Worm (Caenorhabditis elegans) whole organism, young adult: ENCODE data around the gene C55A6.11.

Source experiments
- B0336.3 ChIP-seq: fragments of 200-800 bp; sonication (Bioruptor generic); IDR thresholded peaks from 2 replicates; pipeline ENCODE4 v1.3.6; 2022; ENCODE audit warnings: missing genetic modification characterization, missing compliant biosample characterization
- F23B12.7 ChIP-seq: sonication (generic microtip); optimal IDR thresholded peaks from 2 replicates; lab custom pipeline; 2017; ENCODE audit warnings: missing genetic modification characterization, mild to moderate bottlenecking, missing compliant biosample characterization, antibody characterized with exemption, moderate library complexity; ENCODE audit not compliant: insufficient read depth
- K11D2.4 ChIP-seq: fragments of 200-800 bp; sonication (Bioruptor generic); IDR thresholded peaks from 2 replicates; pipeline ENCODE4 v1.3.6; 2022; ENCODE audit warnings: missing genetic modification reagents, missing genetic modification characterization, missing compliant biosample characterization
- T07F8.4 ChIP-seq: sonication (generic microtip); optimal IDR thresholded peaks from 2 replicates; lab custom pipeline; 2016; ENCODE audit warnings: mild to moderate bottlenecking, missing genetic modification characterization, moderate library complexity, missing compliant biosample characterization
- Y56A3A.18 ChIP-seq: fragments of 200-800 bp; sonication (Bioruptor generic); IDR thresholded peaks from 2 replicates; pipeline ENCODE4 v1.3.6; 2022; ENCODE audit warnings: missing genetic modification reagents, missing genetic modification characterization, missing compliant biosample characterization
- Y67H2A.10 ChIP-seq: fragments of 200-800 bp; sonication (Bioruptor generic); conservative IDR thresholded peaks from 2 replicates; pipeline ENCODE4 v1.3.6; 2022; ENCODE audit warnings: missing genetic modification reagents, missing genetic modification characterization, missing compliant biosample characterization
- akir-1 ChIP-seq: fragments of 200-800 bp; sonication (Bioruptor generic); optimal IDR thresholded peaks from 2 replicates; lab custom pipeline; 2018; ENCODE audit warnings: mild to moderate bottlenecking, missing genetic modification characterization, moderate library complexity, missing compliant biosample characterization
- aptf-2 ChIP-seq: fragments of 200-800 bp; sonication (Bioruptor generic); conservative IDR thresholded peaks from 2 replicates; pipeline ENCODE4 v1.3.6; 2022; ENCODE audit warnings: missing genetic modification reagents, missing genetic modification characterization, missing compliant biosample characterization
- aptf-3 ChIP-seq: fragments of 200-800 bp; sonication (Bioruptor generic); IDR thresholded peaks from 2 replicates; pipeline ENCODE4 v1.3.6; 2022; ENCODE audit warnings: missing genetic modification characterization, missing compliant biosample characterization
- athp-1 ChIP-seq: sonication (generic microtip); optimal IDR thresholded peaks from 2 replicates; lab custom pipeline; 2017; ENCODE audit warnings: mild to moderate bottlenecking, missing genetic modification characterization, missing compliant biosample characterization
- attf-5 ChIP-seq: fragments of 200-800 bp; sonication (Bioruptor generic); optimal IDR thresholded peaks from 2 replicates; lab custom pipeline; 2018; ENCODE audit warnings: mild to moderate bottlenecking, missing genetic modification characterization, missing compliant biosample characterization
- ceh-100 ChIP-seq: fragments of 200-800 bp; sonication (Bioruptor generic); IDR thresholded peaks from 2 replicates; pipeline ENCODE4 v1.3.6; 2022; ENCODE audit warnings: missing genetic modification reagents, missing genetic modification characterization, missing compliant biosample characterization
- ceh-27 ChIP-seq: fragments of 200-800 bp; sonication (Bioruptor generic); optimal IDR thresholded peaks from 2 replicates; lab custom pipeline; 2018; ENCODE audit warnings: mild to moderate bottlenecking, missing genetic modification characterization, moderate library complexity, missing compliant biosample characterization
- ceh-79 ChIP-seq: sonication (generic microtip); optimal IDR thresholded peaks from 2 replicates; lab custom pipeline; 2017; ENCODE audit warnings: mild to moderate bottlenecking, missing genetic modification characterization, missing compliant biosample characterization
- dpff-1 ChIP-seq: sonication (generic microtip); optimal IDR thresholded peaks from 2 replicates; lab custom pipeline; 2017; ENCODE audit warnings: mild to moderate bottlenecking, missing genetic modification characterization, missing compliant biosample characterization
- dpl-1 ChIP-seq: fragments of 150-350 bp; optimal IDR thresholded peaks from 2 replicates; lab custom pipeline; 2014; ENCODE audit warnings: missing biosample characterization, missing genetic modification reagents, missing genetic modification characterization
- hlh-12 ChIP-seq: sonication (generic microtip); optimal IDR thresholded peaks from 2 replicates; lab custom pipeline; 2016; ENCODE audit warnings: missing genetic modification characterization, missing compliant biosample characterization
- lag-1 ChIP-seq: fragments of 200-800 bp; sonication (Bioruptor generic); IDR thresholded peaks from 2 replicates; pipeline ENCODE4 v1.3.6; 2022; ENCODE audit warnings: missing genetic modification reagents, missing genetic modification characterization, missing compliant biosample characterization
- let-526 ChIP-seq: fragments of 200-800 bp; sonication (Bioruptor generic); IDR thresholded peaks from 2 replicates; pipeline ENCODE4 v1.3.6; 2022; ENCODE audit warnings: missing genetic modification reagents, missing genetic modification characterization, missing compliant biosample characterization
- lin-26 ChIP-seq: fragments of 200-800 bp; sonication (Bioruptor generic); IDR thresholded peaks from 2 replicates; pipeline ENCODE4 v1.3.6; 2022; ENCODE audit warnings: missing genetic modification reagents, missing genetic modification characterization, missing compliant biosample characterization
- lin-35 ChIP-seq, 3 experiments: fragments of 150-350 bp in 2 of 3; sonication (generic microtip) in 1 of 3; optimal IDR thresholded peaks; 2 replicates each; lab custom pipeline; 2014 to 2018; ENCODE audit warnings: missing biosample characterization in 3 of 3, missing genetic modification characterization in 3 of 3, missing genetic modification reagents in 3 of 3
- lin-54 ChIP-seq: fragments of 200-800 bp; sonication (Bioruptor generic); optimal IDR thresholded peaks from 2 replicates; lab custom pipeline; 2018; ENCODE audit warnings: mild to moderate bottlenecking, missing genetic modification characterization, missing compliant biosample characterization
- lsl-1 ChIP-seq: fragments of 200-800 bp; sonication (Bioruptor generic); optimal IDR thresholded peaks from 2 replicates; lab custom pipeline; 2018; ENCODE audit warnings: mild to moderate bottlenecking, missing genetic modification characterization, moderate library complexity, missing compliant biosample characterization
- lsy-27 ChIP-seq: sonication (generic microtip); optimal IDR thresholded peaks from 2 replicates; lab custom pipeline; 2017; ENCODE audit warnings: missing genetic modification characterization, mild to moderate bottlenecking, missing compliant biosample characterization, antibody characterized with exemption, missing genotype, borderline replicate concordance; ENCODE audit not compliant: insufficient read depth
- madf-10 ChIP-seq: sonication (generic microtip); optimal IDR thresholded peaks from 2 replicates; lab custom pipeline; 2016; ENCODE audit warnings: mild to moderate bottlenecking, missing genetic modification characterization, missing compliant biosample characterization
- madf-6 ChIP-seq: fragments of 200-800 bp; sonication (Bioruptor generic); IDR thresholded peaks from 2 replicates; pipeline ENCODE4 v1.3.6; 2022; ENCODE audit warnings: missing genetic modification reagents, missing genetic modification characterization, missing compliant biosample characterization
- mcd-1 ChIP-seq: fragments of 200-800 bp; sonication (Bioruptor generic); IDR thresholded peaks from 2 replicates; pipeline ENCODE4 v1.3.6; 2022; ENCODE audit warnings: missing genetic modification reagents, missing genetic modification characterization, missing compliant biosample characterization
- nfya-2 ChIP-seq: fragments of 200-800 bp; sonication (Bioruptor generic); IDR thresholded peaks from 2 replicates; pipeline ENCODE4 v1.3.6; 2022; ENCODE audit warnings: missing genetic modification reagents, missing genetic modification characterization, missing compliant biosample characterization
- nfyb-1 ChIP-seq: fragments of 200-800 bp; sonication (Bioruptor generic); IDR thresholded peaks from 2 replicates; pipeline ENCODE4 v1.3.6; 2022; ENCODE audit warnings: missing genetic modification reagents, missing genetic modification characterization, missing compliant biosample characterization
- nhr-27 ChIP-seq: fragments of 200-800 bp; sonication (Bioruptor generic); optimal IDR thresholded peaks from 2 replicates; lab custom pipeline; 2018; ENCODE audit warnings: mild to moderate bottlenecking, missing genetic modification characterization, moderate library complexity, missing compliant biosample characterization
- nhr-80 ChIP-seq: sonication (generic microtip); optimal IDR thresholded peaks from 2 replicates; lab custom pipeline; 2016; ENCODE audit warnings: missing genetic modification characterization, missing compliant biosample characterization
- snpc-4 ChIP-seq, 5 experiments: fragments of 150-350 bp in 1 of 5; sonication (generic microtip) in 4 of 5; optimal IDR thresholded peaks; 2 replicates each; lab custom pipeline; 2014 to 2018; ENCODE audit warnings: missing genetic modification characterization in 5 of 5, missing biosample characterization in 3 of 5, antibody characterized with exemption in 2 of 5, mild to moderate bottlenecking in 2 of 5, missing compliant biosample characterization in 2 of 5, missing genotype in 2 of 5, moderate library complexity in 2 of 5, missing genetic modification reagents in 1 of 5
- somi-1 ChIP-seq: fragments of 200-800 bp; sonication (Bioruptor generic); optimal IDR thresholded peaks from 2 replicates; lab custom pipeline; 2018; ENCODE audit warnings: mild to moderate bottlenecking, missing genetic modification characterization, missing compliant biosample characterization
- sptf-2 ChIP-seq: fragments of 200-800 bp; sonication (Bioruptor generic); optimal IDR thresholded peaks from 2 replicates; lab custom pipeline; 2018; ENCODE audit warnings: mild to moderate bottlenecking, missing genetic modification characterization, missing compliant biosample characterization
- tbp1 ChIP-seq: fragments of 200-800 bp; sonication (Bioruptor generic); optimal IDR thresholded peaks from 2 replicates; lab custom pipeline; 2018; ENCODE audit warnings: mild to moderate bottlenecking, missing genetic modification characterization, missing compliant biosample characterization
- unc-62 ChIP-seq: fragments of 150-350 bp; optimal IDR thresholded peaks from 2 replicates; lab custom pipeline; 2014; ENCODE audit warnings: missing biosample characterization, missing genetic modification reagents, missing genetic modification characterization
- ztf-25 ChIP-seq: fragments of 200-800 bp; sonication (Bioruptor generic); IDR thresholded peaks from 2 replicates; pipeline ENCODE4 v1.3.6; 2022; ENCODE audit warnings: missing genetic modification reagents, missing genetic modification characterization, missing compliant biosample characterization

The C55A6.11 gene

ce11 chrV:11492456-11492855, 27.9 kb upstream of the C55A6.11 start, which contains the start of gene T11F9.21 (continued):
- TF ChIP-seq dpl-1 (GFP tag; lab: Kevin White, UChicago), result no peak

- TF ChIP-seq lsy-27, result no peak
- TF ChIP-seq let-526 (GFP tag; lab: Robert Waterston, UW), result no peak
- TF ChIP-seq ceh-27 (GFP tag; lab: Kevin White, UChicago), result no peak
- no peak for TF ChIP-seq Y56A3A.18 (GFP tag; lab: Robert Waterston, UW)
- TF ChIP-seq B0336.3 (GFP tag; lab: Robert Waterston, UW), result no peak
- no peak for TF ChIP-seq aptf-3 (GFP tag; lab: Robert Waterston, UW)
- no peak for TF ChIP-seq ztf-25 (GFP tag; lab: Robert Waterston, UW)
- TF ChIP-seq snpc-4 (GFP tag; optimal IDR thresholded peaks at IDR 0.05; lab: Kevin White, UChicago), result no peak
- no peak for TF ChIP-seq snpc-4 (tag; optimal IDR thresholded peaks at IDR 0.05; lab: Kevin White, UChicago)
- TF ChIP-seq sptf-2 (GFP tag; lab: Kevin White, UChicago), result no peak
- no peak for TF ChIP-seq F23B12.7 (tag; lab: Kevin White, UChicago)
- TF ChIP-seq tbp1 (GFP tag; lab: Kevin White, UChicago), result no peak
- no peak for TF ChIP-seq ceh-79 (tag; lab: Kevin White, UChicago)
- no peak for TF ChIP-seq lag-1 (GFP tag; lab: Robert Waterston, UW)
- TF ChIP-seq Y67H2A.10 (GFP tag; lab: Robert Waterston, UW), result no peak
- TF ChIP-seq mcd-1 (GFP tag; lab: Robert Waterston, UW), result no peak
- TF ChIP-seq attf-5 (GFP tag; lab: Kevin White, UChicago), result no peak
- TF ChIP-seq madf-6 (GFP tag; lab: Robert Waterston, UW), result no peak
Measured at ce11 chrV:11496283-11496682, 24.0 kb upstream of the C55A6.11 start, which contains the start of gene htrl-1. TSS of gene htrl-1 (minus strand) at chrV:11496383.

ce11 chrV:11497475-11497874, 22.8 kb upstream of the C55A6.11 start:
- TF ChIP-seq madf-10 (no peak), lin-26 (GFP tag; lab: Robert Waterston, UW) (no peak), ceh-100 (GFP tag; lab: Robert Waterston, UW) (no peak), Y67H2A.10 (GFP tag; lab: Robert Waterston, UW) (no peak), athp-1 (tag; lab: Kevin White, UChicago) (no peak), unc-62 (no peak)

- TF ChIP-seq aptf-2 (GFP tag; lab: Robert Waterston, UW) (no peak), somi-1 (GFP tag; lab: Kevin White, UChicago) (peak; percentile 10)
- TF ChIP-seq, all 124 proteins: peak for 1
Measured at ce11 chrV:11499786-11500185, 20.5 kb upstream of the C55A6.11 start.

ce11 chrV:11500980-11501379, 19.3 kb upstream of the C55A6.11 start:
- peak; percentile 60 for TF ChIP-seq nhr-80 (tag; lab: Kevin White, UChicago)
- no peak for TF ChIP-seq akir-1

ce11 chrV:11503081-11503751, 17.1 kb upstream of the C55A6.11 start, which contains the start of gene C55A6.12:
TSS of gene C55A6.12 (minus strand) at chrV:11503131.
- no peak for TF ChIP-seq lsl-1
- TF ChIP-seq nfya-2, result peak; percentile 98
- no peak for TF ChIP-seq aptf-3 (GFP tag; lab: Robert Waterston, UW)
- peak; percentile 43 for TF ChIP-seq lin-54
- no peak for TF ChIP-seq dpff-1 (tag; lab: Kevin White, UChicago)
- peak; percentile 99 for TF ChIP-seq nfyb-1 (GFP tag; lab: Robert Waterston, UW)
- no peak for TF ChIP-seq K11D2.4 (GFP tag; lab: Robert Waterston, UW)
- no peak for TF ChIP-seq nhr-27 (tag; lab: Kevin White, UChicago)
- TF ChIP-seq lin-35 (GFP tag; optimal IDR thresholded peaks at IDR 0.05; lab: Kevin White, UChicago), result peak in 1 of 3 experiments; percentile 45
- no peak for TF ChIP-seq T07F8.4 (tag; lab: Kevin White, UChicago)
- no peak for TF ChIP-seq hlh-12
- TF ChIP-seq, all 124 proteins: peak for 4
